Worm (Caenorhabditis elegans): ENCODE results near the gene bath-5.
"Not testable (repeated sequence)": the region's sequence is repeated elsewhere in the genome, so short reads cannot be mapped to it uniquely, and the experiment has no call there.

DNA sequence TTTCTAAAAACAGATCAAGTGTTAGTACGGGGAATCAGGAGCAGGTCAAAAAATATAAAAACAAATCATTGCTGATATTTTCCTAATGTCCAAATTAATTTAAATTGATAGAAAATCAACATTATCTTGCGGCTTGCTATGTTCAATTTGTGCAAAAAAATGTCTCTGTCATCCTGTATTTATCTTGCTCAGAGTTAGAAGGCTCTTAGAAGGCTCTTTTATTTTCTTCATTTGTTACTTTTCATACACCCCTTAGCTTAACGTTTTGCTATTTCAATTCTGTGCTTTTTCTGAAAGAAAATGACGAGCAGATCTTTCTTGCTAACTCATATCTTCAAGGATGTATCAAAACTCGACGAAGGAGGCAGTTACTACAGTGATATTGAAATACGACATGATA lies 33.2 kb downstream of the bath-5 start, which contains the start of gene math-19:
- not testable (repeated sequence) for TF ChIP-seq lim-6 (tag; optimal IDR thresholded peaks at IDR 0.05); fkh-10 (GFP tag; optimal IDR thresholded peaks at IDR 0.05)
